Worm (Caenorhabditis elegans) whole organism, L1 larva: ENCODE data around the gene cog-1.

Experiments
- F16B12.6 ChIP-seq: fragments of 150-350 bp; optimal IDR thresholded peaks from 2 replicates; lab custom pipeline; 2014; ENCODE audit warnings: missing biosample characterization, missing genetic modification characterization
- alr-1 ChIP-seq: fragments of 200-800 bp; sonication (Bioruptor generic); optimal IDR thresholded peaks from 2 replicates; lab custom pipeline; 2018; ENCODE audit warnings: borderline replicate concordance, mild to moderate bottlenecking, missing genetic modification characterization, missing compliant biosample characterization
- ama-1 ChIP-seq: fragments of 150-350 bp; optimal IDR thresholded peaks from 2 replicates; lab custom pipeline; 2014
- blmp-1 ChIP-seq: fragments of 150-350 bp; optimal IDR thresholded peaks from 2 replicates; lab custom pipeline; 2014; ENCODE audit warnings: missing biosample characterization, missing genetic modification characterization
- ceh-88 ChIP-seq: fragments of 200-800 bp; sonication (Bioruptor generic); IDR thresholded peaks from 2 replicates; pipeline ENCODE4 v1.3.6; 2022; ENCODE audit warnings: missing genetic modification characterization, missing compliant biosample characterization
- ceh-90 ChIP-seq: sonication (generic microtip); optimal IDR thresholded peaks from 2 replicates; lab custom pipeline; 2016; ENCODE audit warnings: missing genetic modification characterization, missing compliant biosample characterization
- dpl-1 ChIP-seq, 3 experiments: fragments of 150-350 bp in 2 of 3; sonication (generic microtip) in 1 of 3; optimal IDR thresholded peaks; 2 replicates each; lab custom pipeline; 2014 to 2017; ENCODE audit warnings: missing biosample characterization in 3 of 3, missing genetic modification characterization in 3 of 3, missing genetic modification reagents in 3 of 3
- efl-1 ChIP-seq, 4 experiments: fragments of 150-350 bp; optimal IDR thresholded peaks in 3 of 4; peaks in 1 of 4; 1 replicate in 1 of 4; 2 replicates in 3 of 4; lab custom pipeline; 2014; ENCODE audit warnings: missing biosample characterization in 2 of 4, missing genetic modification characterization in 2 of 4, missing genetic modification reagents in 2 of 4
- egl-13 ChIP-seq: sonication (generic microtip); optimal IDR thresholded peaks from 2 replicates; lab custom pipeline; 2016; ENCODE audit warnings: missing genotype, missing genetic modification reagents, missing genetic modification characterization, missing compliant biosample characterization
- egl-27 ChIP-seq, 2 experiments: fragments of 150-350 bp in 1 of 2; sonication (generic microtip); optimal IDR thresholded peaks; 3 replicates each; lab custom pipeline; 2017 to 2018; ENCODE audit warnings: missing biosample characterization in 2 of 2, missing genetic modification characterization in 2 of 2, missing genetic modification reagents in 2 of 2
- elt-3 ChIP-seq, 6 experiments: fragments of 150-350 bp in 1 of 6; sonication (generic microtip); optimal IDR thresholded peaks; 2 replicates each; lab custom pipeline; 2017 to 2018; ENCODE audit warnings: missing biosample characterization in 6 of 6, missing genetic modification characterization in 6 of 6, inconsistent platforms in 1 of 6
- ets-5 ChIP-seq: fragments of 200-800 bp; sonication (Bioruptor generic); IDR thresholded peaks from 2 replicates; pipeline ENCODE4 v1.3.6; 2022; ENCODE audit warnings: missing genetic modification characterization, missing compliant biosample characterization
- fkh-4 ChIP-seq: sonication (generic microtip); optimal IDR thresholded peaks from 2 replicates; lab custom pipeline; 2016; ENCODE audit warnings: missing compliant biosample characterization, missing genetic modification characterization, borderline replicate concordance
- fkh-8 ChIP-seq: sonication (generic microtip); optimal IDR thresholded peaks from 2 replicates; lab custom pipeline; 2016; ENCODE audit warnings: mild to moderate bottlenecking, missing genetic modification characterization, missing compliant biosample characterization
- fos-1 ChIP-seq: fragments of 150-350 bp; optimal IDR thresholded peaks from 2 replicates; lab custom pipeline; 2014; ENCODE audit warnings: missing biosample characterization, missing genetic modification characterization
- grh-1 ChIP-seq: fragments of 200-800 bp; sonication (Bioruptor generic); IDR thresholded peaks from 2 replicates; pipeline ENCODE4 v1.3.6; 2022; ENCODE audit warnings: missing genetic modification reagents, missing genetic modification characterization, missing compliant biosample characterization
- irx-1 ChIP-seq: sonication (generic microtip); optimal IDR thresholded peaks from 2 replicates; lab custom pipeline; 2016; ENCODE audit warnings: missing genetic modification characterization, missing compliant biosample characterization
- jun-1 ChIP-seq: fragments of 150-350 bp; optimal IDR thresholded peaks from 2 replicates; lab custom pipeline; 2014; ENCODE audit warnings: missing biosample characterization, missing genetic modification reagents, missing genetic modification characterization
- lin-13 ChIP-seq: fragments of 150-350 bp; optimal IDR thresholded peaks from 2 replicates; lab custom pipeline; 2014; ENCODE audit warnings: missing biosample characterization, missing genetic modification reagents, missing genetic modification characterization
- lin-14 ChIP-seq: fragments of 200-800 bp; sonication (Bioruptor generic); optimal IDR thresholded peaks from 2 replicates; lab custom pipeline; 2018; ENCODE audit warnings: mild to moderate bottlenecking, missing genetic modification characterization, moderate library complexity, missing compliant biosample characterization
- lir-3 ChIP-seq: sonication (generic microtip); optimal IDR thresholded peaks from 2 replicates; lab custom pipeline; 2016; ENCODE audit warnings: mild to moderate bottlenecking, missing genetic modification characterization, moderate library complexity, missing compliant biosample characterization; ENCODE audit not compliant: poor library complexity
- lsy-2 ChIP-seq, 2 experiments: fragments of 150-350 bp; optimal IDR thresholded peaks; 2 replicates each; lab custom pipeline; 2014; ENCODE audit warnings: missing biosample characterization in 2 of 2, missing genetic modification characterization in 2 of 2
- mdl-1 ChIP-seq, 2 experiments: fragments of 150-350 bp; optimal IDR thresholded peaks; 2 replicates each; lab custom pipeline; 2014 to 2017; ENCODE audit warnings: missing biosample characterization in 2 of 2, missing genetic modification characterization in 2 of 2, inconsistent platforms in 1 of 2
- mef-2 ChIP-seq: fragments of 150-350 bp; optimal IDR thresholded peaks from 2 replicates; lab custom pipeline; 2014; ENCODE audit warnings: missing biosample characterization, missing genetic modification characterization
- mep-1 ChIP-seq: fragments of 150-350 bp; optimal IDR thresholded peaks from 2 replicates; lab custom pipeline; 2014; ENCODE audit warnings: missing biosample characterization, missing genetic modification characterization
- nhr-11 ChIP-seq: fragments of 150-350 bp; optimal IDR thresholded peaks from 2 replicates; lab custom pipeline; 2014; ENCODE audit warnings: missing biosample characterization, missing genetic modification characterization
- nhr-19 ChIP-seq: fragments of 200-800 bp; sonication (Bioruptor generic); conservative IDR thresholded peaks from 2 replicates; pipeline ENCODE4 v1.3.6; 2022; ENCODE audit warnings: missing genetic modification characterization, missing compliant biosample characterization
- nhr-20 ChIP-seq: sonication (generic microtip); optimal IDR thresholded peaks from 2 replicates; lab custom pipeline; 2016; ENCODE audit warnings: mild to moderate bottlenecking, missing genetic modification characterization, missing compliant biosample characterization
- nhr-28 ChIP-seq: fragments of 150-350 bp; optimal IDR thresholded peaks from 2 replicates; lab custom pipeline; 2014; ENCODE audit warnings: missing biosample characterization, missing genetic modification characterization
- nhr-84 ChIP-seq: sonication (generic microtip); optimal IDR thresholded peaks from 2 replicates; lab custom pipeline; 2017; ENCODE audit warnings: missing biosample characterization, missing genetic modification characterization
- nhr-85 ChIP-seq: sonication (generic microtip); peaks from one replicate; lab custom pipeline; 2016; ENCODE audit warnings: missing genetic modification characterization, inconsistent platforms, missing compliant biosample characterization
- nhr-90 ChIP-seq: sonication (generic microtip); optimal IDR thresholded peaks from 2 replicates; lab custom pipeline; 2016; ENCODE audit warnings: mild to moderate bottlenecking, missing genetic modification characterization, missing compliant biosample characterization; ENCODE audit not compliant: poor library complexity
- pag-3 ChIP-seq: sonication (generic microtip); optimal IDR thresholded peaks from 2 replicates; lab custom pipeline; 2017; ENCODE audit warnings: missing genetic modification characterization, mild to moderate bottlenecking, missing compliant biosample characterization, antibody characterized with exemption, borderline replicate concordance; ENCODE audit not compliant: insufficient read depth
- rnt-1 ChIP-seq: sonication (generic microtip); optimal IDR thresholded peaks from 2 replicates; lab custom pipeline; 2016; ENCODE audit warnings: mild to moderate bottlenecking, missing genetic modification characterization, moderate library complexity, missing compliant biosample characterization
- snpc-4 ChIP-seq: fragments of 150-350 bp; optimal IDR thresholded peaks from 2 replicates; lab custom pipeline; 2014; ENCODE audit warnings: missing biosample characterization, missing genetic modification characterization
- sox-4 ChIP-seq: sonication (generic microtip); optimal IDR thresholded peaks from 2 replicates; lab custom pipeline; 2016; ENCODE audit warnings: missing genetic modification characterization, missing compliant biosample characterization
- swsn-7 ChIP-seq: sonication (generic microtip); optimal IDR thresholded peaks from 2 replicates; lab custom pipeline; 2016; ENCODE audit warnings: missing genetic modification characterization, missing compliant biosample characterization
- tbx-2 ChIP-seq: sonication (generic microtip); optimal IDR thresholded peaks from 2 replicates; lab custom pipeline; 2016; ENCODE audit warnings: missing genetic modification characterization, missing compliant biosample characterization
- unc-98 ChIP-seq: fragments of 200-800 bp; sonication (Bioruptor generic); IDR thresholded peaks from 2 replicates; pipeline ENCODE4 v1.3.6; 2022; ENCODE audit warnings: missing genetic modification characterization, missing compliant biosample characterization
- xbp-1 ChIP-seq: sonication (generic microtip); optimal IDR thresholded peaks from 2 replicates; lab custom pipeline; 2016; ENCODE audit warnings: missing genetic modification characterization, missing compliant biosample characterization
- zag-1 ChIP-seq: fragments of 150-350 bp; optimal IDR thresholded peaks from 2 replicates; lab custom pipeline; 2014; ENCODE audit warnings: missing biosample characterization, missing genetic modification characterization
- zip-4 ChIP-seq: fragments of 200-800 bp; sonication (Bioruptor generic); optimal IDR thresholded peaks from 2 replicates; lab custom pipeline; 2018; ENCODE audit warnings: mild to moderate bottlenecking, missing genetic modification characterization, moderate library complexity, missing compliant biosample characterization
- ztf-11 ChIP-seq, 2 experiments: sonication (generic microtip); optimal IDR thresholded peaks; 2 replicates each; lab custom pipeline; 2016 to 2017; ENCODE audit warnings: missing genetic modification characterization in 2 of 2, missing biosample characterization in 1 of 2, missing compliant biosample characterization in 1 of 2
- ztf-4 ChIP-seq: fragments of 150-350 bp; optimal IDR thresholded peaks from 2 replicates; lab custom pipeline; 2014; ENCODE audit warnings: missing biosample characterization, missing genetic modification characterization

The cog-1 gene

ce11 chrII:14910307-14910706 is 8.0 kb downstream of the cog-1 start, which contains the start of gene R03C1.1:
Gene R03C1.1 (minus strand): TSS chrII:14910407.
- TF ChIP-seq jun-1 (tag; lab: Kevin White, UChicago) (no peak), xbp-1 (no peak), ceh-90 (tag; lab: Kevin White, UChicago) (no peak), nhr-28 (tag; lab: Kevin White, UChicago) (no peak), nhr-20 (tag; lab: Kevin White, UChicago) (no peak), egl-13 (tag; lab: Kevin White, UChicago) (no peak), ets-5 (GFP tag; lab: Robert Waterston, UW) (no peak), irx-1 (tag; lab: Kevin White, UChicago) (no peak), lin-14 (GFP tag; lab: Kevin White, UChicago) (no peak), sox-4 (tag; lab: Kevin White, UChicago) (no peak), F16B12.6 (tag; lab: Kevin White, UChicago) (no peak), mdl-1 (tag; optimal IDR thresholded peaks at IDR 0.05; lab: Kevin White, UChicago) (no peak), alr-1 (no peak), zag-1 (tag; lab: Kevin White, UChicago) (no peak), pag-3 (tag; lab: Kevin White, UChicago) (no peak), nhr-84 (tag; lab: Kevin White, UChicago) (no peak), elt-3 (tag; optimal IDR thresholded peaks at IDR 0.05; lab: Kevin White, UChicago) (no peak), egl-27 (tag; optimal IDR thresholded peaks at IDR 0.05; lab: Kevin White, UChicago) (no peak), ztf-4 (tag; lab: Kevin White, UChicago) (no peak), nhr-19 (GFP tag; lab: Robert Waterston, UW) (no peak)

ce11 chrII:14916848-14917247 is 14.6 kb downstream of the cog-1 start:
- TF ChIP-seq ceh-88 (GFP tag; lab: Robert Waterston, UW) (no peak), ama-1 (no peak), tbx-2 (tag; lab: Kevin White, UChicago) (no peak), swsn-7 (tag; lab: Kevin White, UChicago) (no peak), ets-5 (GFP tag; lab: Robert Waterston, UW) (no peak), mdl-1 (tag; optimal IDR thresholded peaks at IDR 0.05; lab: Kevin White, UChicago) (peak in 1 of 2 experiments; percentile 75), lin-14 (GFP tag; lab: Kevin White, UChicago) (peak; percentile 34), lin-13 (peak; percentile 12), snpc-4 (peak; percentile 90), xbp-1 (no peak), dpl-1 (GFP tag; optimal IDR thresholded peaks at IDR 0.05; lab: Kevin White, UChicago) (no peak), nhr-90 (tag; lab: Kevin White, UChicago) (no peak), fos-1 (tag; lab: Kevin White, UChicago) (no peak), efl-1 (optimal IDR thresholded peaks at IDR 0.05; lab: Kevin White, UChicago) (no peak), efl-1 (GFP tag; optimal IDR thresholded peaks at IDR 0.05 in 1 of 2; lab: Kevin White, UChicago) (peak in 1 of 2 experiments; percentile 89), mef-2 (tag; lab: Kevin White, UChicago) (no peak), mep-1 (tag; lab: Kevin White, UChicago) (no peak), lir-3 (no peak), nhr-11 (tag; lab: Kevin White, UChicago) (no peak)

ce11 chrII:14919148-14919755 is 17.0 kb downstream of the cog-1 start, which contains the start of gene pde-3:
Gene pde-3 (plus strand): TSS chrII:14919705.
- TF ChIP-seq egl-27 (tag; optimal IDR thresholded peaks at IDR 0.05; lab: Kevin White, UChicago) (no peak), efl-1 (optimal IDR thresholded peaks at IDR 0.05; lab: Kevin White, UChicago) (no peak), efl-1 (GFP tag; optimal IDR thresholded peaks at IDR 0.05 in 1 of 2; lab: Kevin White, UChicago) (peak in 1 of 2 experiments; percentile 65), fkh-4 (no peak), nhr-85 (tag; lab: Kevin White, UChicago) (peak; percentile 25), lsy-2 (tag; optimal IDR thresholded peaks at IDR 0.05; lab: Kevin White, UChicago) (no peak), fkh-8 (tag; lab: Kevin White, UChicago) (no peak), egl-13 (tag; lab: Kevin White, UChicago) (no peak), rnt-1 (tag; lab: Kevin White, UChicago) (no peak), ztf-11 (tag; optimal IDR thresholded peaks at IDR 0.05; lab: Kevin White, UChicago) (no peak), xbp-1 (no peak), nhr-19 (GFP tag; lab: Robert Waterston, UW) (no peak), mdl-1 (tag; optimal IDR thresholded peaks at IDR 0.05; lab: Kevin White, UChicago) (no peak), blmp-1 (tag; lab: Kevin White, UChicago) (no peak), elt-3 (tag; optimal IDR thresholded peaks at IDR 0.05; lab: Kevin White, UChicago) (no peak), grh-1 (GFP tag; lab: Robert Waterston, UW) (no peak), unc-98 (GFP tag; lab: Robert Waterston, UW) (no peak), zip-4 (GFP tag; lab: Kevin White, UChicago) (no peak)
